Comparison of ENCODE assay signal across 1 fruit fly cellular context in genomic region chr3R:28570805-28571204, dm6.
TF ChIP-seq lines count a peak whose summit lies in the region.

No protein-coding gene starts in this region.

TF ChIP-seq in whole organism, embryonic, 481 proteins besides CTCF, POLR2A, EP300 and RAD21 (continued from another document and continues in another):
- TF ChIP-seq btn (GFP tag; optimal IDR thresholded peaks at IDR 0.05; lab: Kevin White, UChicago) (no peak), ATbp (GFP tag; optimal IDR thresholded peaks at IDR 0.05; lab: Kevin White, UChicago) (peak; percentile 61), al (GFP tag; IDR thresholded peaks at IDR 0.05; lab: Robert Waterston, UW) (no peak), CG32772 (GFP tag; IDR thresholded peaks at IDR 0.05; lab: Robert Waterston, UW) (no peak), CG12104 (GFP tag; optimal IDR thresholded peaks at IDR 0.05; lab: Kevin White, UChicago) (no peak), gt (GFP tag; IDR thresholded peaks at IDR 0.05; lab: Robert Waterston, UW) (no peak), CG11696 (GFP tag; IDR thresholded peaks at IDR 0.05; lab: Robert Waterston, UW) (no peak), CG13624 (GFP tag; optimal IDR thresholded peaks at IDR 0.05; lab: Kevin White, UChicago) (no peak), HmgD (GFP tag; optimal IDR thresholded peaks at IDR 0.05; lab: Kevin White, UChicago) (no peak), Opbp (GFP tag; IDR thresholded peaks at IDR 0.05; lab: Robert Waterston, UW; ENCODE audit: partially characterized antibody) (no peak), CG8924 (tag; optimal IDR thresholded peaks at IDR 0.05; lab: Kevin White, UChicago) (peak; percentile 21), Tbp (GFP tag; optimal IDR thresholded peaks at IDR 0.05; lab: Kevin White, UChicago) (no peak), CG3407 (GFP tag; optimal IDR thresholded peaks at IDR 0.05; lab: Kevin White, UChicago) (peak; percentile 65), CG13296 (GFP tag; optimal IDR thresholded peaks at IDR 0.05; lab: Kevin White, UChicago) (peak; percentile 56), CG12769 (tag; optimal IDR thresholded peaks at IDR 0.05; lab: Kevin White, UChicago) (peak; percentile 72), CG11695 (GFP tag; IDR thresholded peaks at IDR 0.05; lab: Robert Waterston, UW) (0 out of 3 replicates have a peak, but pooled peaks have one; percentile 15), gem (tag; optimal IDR thresholded peaks at IDR 0.05; lab: Kevin White, UChicago) (peak; percentile 62), zf30C (GFP tag; optimal IDR thresholded peaks at IDR 0.05; lab: Kevin White, UChicago) (no peak), CG12071 (GFP tag; optimal IDR thresholded peaks at IDR 0.05; lab: Kevin White, UChicago) (peak; percentile 72), CG16779 (GFP tag; IDR thresholded peaks at IDR 0.05; lab: Robert Waterston, UW) (no peak), tio (GFP tag; optimal IDR thresholded peaks at IDR 0.05; lab: Kevin White, UChicago) (no peak), ase (GFP tag; IDR thresholded peaks at IDR 0.05; lab: Robert Waterston, UW) (no peak), Elba2 (GFP tag; optimal IDR thresholded peaks at IDR 0.05; lab: Kevin White, UChicago) (no peak), CG2202 (tag; optimal IDR thresholded peaks at IDR 0.05; lab: Kevin White, UChicago) (peak; percentile 37), Hsf (GFP tag; optimal IDR thresholded peaks at IDR 0.05; lab: Kevin White, UChicago) (peak; percentile 13), CG2678 (tag; optimal IDR thresholded peaks at IDR 0.05; lab: Kevin White, UChicago) (peak; percentile 67), schlank (tag; optimal IDR thresholded peaks at IDR 0.05; lab: Kevin White, UChicago) (peak; percentile 46), Oaz (GFP tag; IDR thresholded peaks at IDR 0.05; lab: Robert Waterston, UW) (no peak), Mrtf (GFP tag; IDR thresholded peaks at IDR 0.05; lab: Robert Waterston, UW) (no peak), CG6765 (GFP tag; optimal IDR thresholded peaks at IDR 0.05; lab: Kevin White, UChicago) (peak; percentile 53), CG10565 (GFP tag; optimal IDR thresholded peaks at IDR 0.05; lab: Kevin White, UChicago) (no peak), CG9437 (GFP tag; optimal IDR thresholded peaks at IDR 0.05; lab: Kevin White, UChicago) (no peak), Mes4 (GFP tag; optimal IDR thresholded peaks at IDR 0.05; lab: Kevin White, UChicago) (no peak), CG31365 (tag; optimal IDR thresholded peaks at IDR 0.05; lab: Kevin White, UChicago) (peak; percentile 21), Lim3 (GFP tag; IDR thresholded peaks at IDR 0.05; lab: Robert Waterston, UW) (no peak), CG9932 (GFP tag; IDR thresholded peaks at IDR 0.05; lab: Robert Waterston, UW) (no peak), pfk (GFP tag; optimal IDR thresholded peaks at IDR 0.05; lab: Kevin White, UChicago) (no peak), Rfx (GFP tag; IDR thresholded peaks at IDR 0.05; lab: Robert Waterston, UW) (peak; percentile 22; the same call in 1 of the 2 replicates), bab2 (GFP tag; optimal IDR thresholded peaks at IDR 0.05; lab: Kevin White, UChicago) (no peak), ato (GFP tag; IDR thresholded peaks at IDR 0.05; lab: Robert Waterston, UW; ENCODE audit: partially characterized antibody) (no peak), row (GFP tag; IDR thresholded peaks at IDR 0.05; lab: Robert Waterston, UW) (no peak), Oli (tag; optimal IDR thresholded peaks at IDR 0.05; lab: Kevin White, UChicago) (peak; percentile 55), HLH4C (GFP tag; IDR thresholded peaks at IDR 0.05; lab: Robert Waterston, UW; ENCODE audit: partially characterized antibody) (no peak), CG2199 (GFP tag; IDR thresholded peaks at IDR 0.05; lab: Robert Waterston, UW) (no peak), pan (optimal IDR thresholded peaks at IDR 0.05; lab: Kevin White, UChicago) (no peak), pan (GFP tag; optimal IDR thresholded peaks at IDR 0.05 in 1 of 2, IDR thresholded peaks at IDR 0.05 in 1 of 2) (no peak), hbn (GFP tag; IDR thresholded peaks at IDR 0.05; lab: Robert Waterston, UW; ENCODE audit: partially characterized antibody) (no peak), Bteb2 (GFP tag; optimal IDR thresholded peaks at IDR 0.05; lab: Kevin White, UChicago) (no peak), CG4820 (GFP tag; optimal IDR thresholded peaks at IDR 0.05; lab: Kevin White, UChicago) (no peak), CG1024 (GFP tag; IDR thresholded peaks at IDR 0.05; lab: Robert Waterston, UW) (no peak), zfh1 (GFP tag; IDR thresholded peaks at IDR 0.05; lab: Robert Waterston, UW) (no peak), sim (GFP tag; IDR thresholded peaks at IDR 0.05; lab: Robert Waterston, UW) (no peak), hkb (optimal IDR thresholded peaks at IDR 0.05; lab: Kevin White, UChicago) (no peak), hkb (GFP tag; IDR thresholded peaks at IDR 0.05; lab: Robert Waterston, UW) (no peak), H15 (GFP tag; IDR thresholded peaks at IDR 0.05; lab: Robert Waterston, UW) (no peak), unc-4 (GFP tag; IDR thresholded peaks at IDR 0.05; lab: Robert Waterston, UW; ENCODE audit: partially characterized antibody) (no peak), run (tag; optimal IDR thresholded peaks at IDR 0.05; lab: Kevin White, UChicago) (no peak), CG17361 (GFP tag; IDR thresholded peaks at IDR 0.05; lab: Robert Waterston, UW) (peak; percentile 44; the same call in 2 of the 3 replicates), Aef1 (GFP tag; IDR thresholded peaks at IDR 0.05; lab: Robert Waterston, UW) (no peak), Camta (GFP tag; optimal IDR thresholded peaks at IDR 0.05; lab: Kevin White, UChicago) (peak; percentile 5), CG10979 (tag; optimal IDR thresholded peaks at IDR 0.05; lab: Kevin White, UChicago) (no peak), Sox100B (GFP tag; optimal IDR thresholded peaks at IDR 0.05; lab: Kevin White, UChicago) (peak; percentile 57), caup (GFP tag; optimal IDR thresholded peaks at IDR 0.05; lab: Kevin White, UChicago; ENCODE audit: severe bottlenecking) (peak; percentile 65), PHDP (tag; optimal IDR thresholded peaks at IDR 0.05; lab: Kevin White, UChicago) (peak; percentile 71), CG18619 (GFP tag; optimal IDR thresholded peaks at IDR 0.05; lab: Kevin White, UChicago) (peak; percentile 33), Spps (tag; optimal IDR thresholded peaks at IDR 0.05; lab: Kevin White, UChicago) (peak; percentile 20), CG15011 (GFP tag; optimal IDR thresholded peaks at IDR 0.05; lab: Kevin White, UChicago) (peak; percentile 37), Stat92E (GFP tag; optimal IDR thresholded peaks at IDR 0.05; lab: Kevin White, UChicago) (no peak), CG30403 (GFP tag; optimal IDR thresholded peaks at IDR 0.05; lab: Kevin White, UChicago) (no peak), CG11247 (GFP tag; IDR thresholded peaks at IDR 0.05; lab: Robert Waterston, UW) (no peak), Deaf1 (tag; optimal IDR thresholded peaks at IDR 0.05; lab: Kevin White, UChicago) (no peak), Taf1 (GFP tag; IDR thresholded peaks at IDR 0.05; lab: Robert Waterston, UW) (no peak), CG17186 (GFP tag; optimal IDR thresholded peaks at IDR 0.05; lab: Kevin White, UChicago) (no peak), emc (GFP tag; optimal IDR thresholded peaks at IDR 0.05; lab: Kevin White, UChicago) (no peak), CG6175 (GFP tag; IDR thresholded peaks at IDR 0.05; lab: Robert Waterston, UW) (no peak), Pdp1 (GFP tag; optimal IDR thresholded peaks at IDR 0.05; lab: Kevin White, UChicago) (no peak), CG7963 (GFP tag; IDR thresholded peaks at IDR 0.05; lab: Robert Waterston, UW; ENCODE audit: partially characterized antibody) (no peak), odd (GFP tag; optimal IDR thresholded peaks at IDR 0.05; lab: Kevin White, UChicago) (peak; percentile 67), disco-r (GFP tag; optimal IDR thresholded peaks at IDR 0.05; lab: Kevin White, UChicago) (no peak), sc (optimal IDR thresholded peaks at IDR 0.05; lab: Kevin White, UChicago) (no peak), sc (GFP tag; optimal IDR thresholded peaks at IDR 0.05; lab: Kevin White, UChicago) (peak; percentile 24), fd64A (GFP tag; optimal IDR thresholded peaks at IDR 0.05; lab: Kevin White, UChicago) (peak; percentile 63), bigmax (GFP tag; optimal IDR thresholded peaks at IDR 0.05; lab: Kevin White, UChicago) (no peak), lola (GFP tag; optimal IDR thresholded peaks at IDR 0.05; lab: Kevin White, UChicago) (peak in 1 of 3 experiments; percentile 47), cg (GFP tag; optimal IDR thresholded peaks at IDR 0.05; lab: Kevin White, UChicago) (no peak), grn (GFP tag; optimal IDR thresholded peaks at IDR 0.05; lab: Kevin White, UChicago) (no peak), pita (GFP tag; optimal IDR thresholded peaks at IDR 0.05; lab: Kevin White, UChicago) (no peak), jumu (GFP tag; optimal IDR thresholded peaks at IDR 0.05; lab: Kevin White, UChicago) (no peak), grau (tag; optimal IDR thresholded peaks at IDR 0.05; lab: Kevin White, UChicago) (peak; percentile 34), CG14050 (GFP tag; IDR thresholded peaks at IDR 0.05; lab: Robert Waterston, UW) (no peak), Jarid2 (GFP tag; optimal IDR thresholded peaks at IDR 0.05; lab: Kevin White, UChicago) (peak; percentile 9), CG9817 (tag; optimal IDR thresholded peaks at IDR 0.05; lab: Kevin White, UChicago) (peak; percentile 35), en (GFP tag; optimal IDR thresholded peaks at IDR 0.05; lab: Kevin White, UChicago) (no peak), Sin3A (optimal IDR thresholded peaks at IDR 0.05; lab: Kevin White, UChicago) (no peak), ab (GFP tag; optimal IDR thresholded peaks at IDR 0.05; lab: Kevin White, UChicago) (no peak), ham (GFP tag; IDR thresholded peaks at IDR 0.05; lab: Robert Waterston, UW) (no peak), repo (GFP tag; optimal IDR thresholded peaks at IDR 0.05; lab: Kevin White, UChicago) (no peak), Optix (GFP tag; IDR thresholded peaks at IDR 0.05; lab: Robert Waterston, UW) (no peak), CG9609 (GFP tag; optimal IDR thresholded peaks at IDR 0.05; lab: Kevin White, UChicago) (no peak), CG42726 (GFP tag; IDR thresholded peaks at IDR 0.05; lab: Robert Waterston, UW; ENCODE audit: partially characterized antibody) (no peak), CG18262 (tag; optimal IDR thresholded peaks at IDR 0.05; lab: Kevin White, UChicago) (peak; percentile 11), sna (GFP tag; IDR thresholded peaks at IDR 0.05; lab: Robert Waterston, UW; ENCODE audit: partially characterized antibody) (no peak), ash1 (GFP tag; optimal IDR thresholded peaks at IDR 0.05; lab: Kevin White, UChicago) (no peak), CG7271 (tag; optimal IDR thresholded peaks at IDR 0.05; lab: Kevin White, UChicago) (no peak), Sry-β (GFP tag; optimal IDR thresholded peaks at IDR 0.05; lab: Kevin White, UChicago) (peak; percentile 18), cato (GFP tag; optimal IDR thresholded peaks at IDR 0.05; lab: Kevin White, UChicago; ENCODE audit: borderline replicate concordance) (no peak), CG15479 (GFP tag; optimal IDR thresholded peaks at IDR 0.05; lab: Kevin White, UChicago) (no peak), Gug (GFP tag; IDR thresholded peaks at IDR 0.05; lab: Robert Waterston, UW) (no peak), insv (GFP tag; optimal IDR thresholded peaks at IDR 0.05; lab: Kevin White, UChicago) (no peak), Dad (GFP tag; optimal IDR thresholded peaks at IDR 0.05; lab: Kevin White, UChicago) (no peak), CG18599 (GFP tag; optimal IDR thresholded peaks at IDR 0.05; lab: Kevin White, UChicago) (peak; percentile 58), CG6654 (GFP tag; optimal IDR thresholded peaks at IDR 0.05; lab: Kevin White, UChicago) (no peak), kah (GFP tag; optimal IDR thresholded peaks at IDR 0.05; lab: Kevin White, UChicago) (peak; percentile 10), Bdp1 (GFP tag; optimal IDR thresholded peaks at IDR 0.05; lab: Kevin White, UChicago) (no peak), lbe (GFP tag; optimal IDR thresholded peaks at IDR 0.05; lab: Kevin White, UChicago) (no peak), CG16813 (GFP tag; IDR thresholded peaks at IDR 0.05; lab: Robert Waterston, UW; ENCODE audit: partially characterized antibody) (no peak), fd96Cb (tag; optimal IDR thresholded peaks at IDR 0.05; lab: Kevin White, UChicago) (peak; percentile 33), inv (GFP tag; IDR thresholded peaks at IDR 0.05; lab: Robert Waterston, UW; ENCODE audit: partially characterized antibody) (no peak), Fer1 (GFP tag; optimal IDR thresholded peaks at IDR 0.05; lab: Kevin White, UChicago) (peak; percentile 55), CG33213 (GFP tag; optimal IDR thresholded peaks at IDR 0.05; lab: Kevin White, UChicago) (no peak), CG7987 (GFP tag; optimal IDR thresholded peaks at IDR 0.05; lab: Kevin White, UChicago) (peak; percentile 64), zfh2 (GFP tag; optimal IDR thresholded peaks at IDR 0.05; lab: Kevin White, UChicago) (no peak), tin (GFP tag; optimal IDR thresholded peaks at IDR 0.05; lab: Kevin White, UChicago) (no peak), CG4328 (GFP tag; optimal IDR thresholded peaks at IDR 0.05; lab: Kevin White, UChicago) (no peak), ERR (GFP tag; optimal IDR thresholded peaks at IDR 0.05; lab: Kevin White, UChicago) (no peak), fd102C (GFP tag; optimal IDR thresholded peaks at IDR 0.05; lab: Kevin White, UChicago) (no peak), CrebB (tag; optimal IDR thresholded peaks at IDR 0.05; lab: Kevin White, UChicago) (peak; percentile 48), gcm (GFP tag; optimal IDR thresholded peaks at IDR 0.05; lab: Kevin White, UChicago) (peak; percentile 6), Hmx (GFP tag; optimal IDR thresholded peaks at IDR 0.05; lab: Kevin White, UChicago) (no peak), h (optimal IDR thresholded peaks at IDR 0.05; lab: Kevin White, UChicago) (no peak), rib (GFP tag; IDR thresholded peaks at IDR 0.05; lab: Robert Waterston, UW) (no peak), stwl (tag; optimal IDR thresholded peaks at IDR 0.05; lab: Kevin White, UChicago) (no peak), CG10543 (GFP tag; optimal IDR thresholded peaks at IDR 0.05; lab: Kevin White, UChicago) (no peak), CG13424 (tag; optimal IDR thresholded peaks at IDR 0.05; lab: Kevin White, UChicago) (peak; percentile 6), CG15696 (tag; optimal IDR thresholded peaks at IDR 0.05; lab: Kevin White, UChicago) (peak; percentile 53), CG2889 (GFP tag; IDR thresholded peaks at IDR 0.05; lab: Robert Waterston, UW) (no peak), CG12236 (GFP tag; optimal IDR thresholded peaks at IDR 0.05; lab: Kevin White, UChicago) (no peak)
